Fruit fly (Drosophila melanogaster) whole organism, wandering third instar larva: ENCODE measurements around the gene CG11563.

Experiments used
- Abd-B ChIP-seq: fragments of >200 bp; optimal IDR thresholded peaks from 2 replicates; lab custom pipeline; 2017; ENCODE audit warnings: missing biosample characterization, missing genetic modification characterization
- CG32264 ChIP-seq: fragments of 200-800 bp; sonication (Bioruptor generic); optimal IDR thresholded peaks from 2 replicates; lab custom pipeline; 2016; ENCODE audit warnings: missing biosample characterization, missing genetic modification characterization
- CG9705 ChIP-seq: fragments of 200-800 bp; sonication (Bioruptor generic); optimal IDR thresholded peaks from 2 replicates; lab custom pipeline; 2018; ENCODE audit warnings: missing biosample characterization, mild to moderate bottlenecking, missing genetic modification characterization
- CrebA ChIP-seq: fragments of 200-800 bp; sonication (Bioruptor generic); optimal IDR thresholded peaks from 2 replicates; lab custom pipeline; 2016; ENCODE audit warnings: missing biosample characterization, mild to moderate bottlenecking, missing genetic modification characterization, borderline replicate concordance
- Dfd ChIP-seq: fragments of >200 bp; optimal IDR thresholded peaks from 2 replicates; lab custom pipeline; 2017; ENCODE audit warnings: missing biosample characterization, missing genetic modification characterization
- Dif ChIP-seq: fragments of 200-275, 200-300 bp; sonication (Bioruptor generic); optimal IDR thresholded peaks from 2 replicates; lab custom pipeline; 2018; ENCODE audit warnings: missing biosample characterization, missing genetic modification characterization; ENCODE audit not compliant: partially characterized antibody
- GATAd ChIP-seq: sonication (Bioruptor generic); optimal IDR thresholded peaks from 2 replicates; lab custom pipeline; 2016; ENCODE audit warnings: missing biosample characterization, missing genetic modification characterization
- HLH106 ChIP-seq: fragments of 200-800 bp; optimal IDR thresholded peaks from 3 replicates; lab custom pipeline; 2019; ENCODE audit warnings: missing biosample characterization, mild to moderate bottlenecking, missing genetic modification characterization, moderate library complexity
- Hnf4 ChIP-seq: fragments of 200-800 bp; sonication (Bioruptor generic); optimal IDR thresholded peaks from 2 replicates; lab custom pipeline; 2016; ENCODE audit warnings: missing biosample characterization, mild to moderate bottlenecking, missing genetic modification characterization
- Hr78 ChIP-seq: fragments of >200 bp; optimal IDR thresholded peaks from 2 replicates; lab custom pipeline; 2017; ENCODE audit warnings: missing biosample characterization, missing genetic modification characterization
- Hr83 ChIP-seq: fragments of 200-300 bp; sonication (Bioruptor generic); optimal IDR thresholded peaks from 2 replicates; lab custom pipeline; 2016; ENCODE audit warnings: missing biosample characterization, mild to moderate bottlenecking, missing genetic modification characterization, moderate library complexity; ENCODE audit not compliant: poor library complexity, severe bottlenecking
- Jra ChIP-seq: sonication (Bioruptor generic); optimal IDR thresholded peaks from 2 replicates; lab custom pipeline; 2016; ENCODE audit warnings: missing biosample characterization, missing genetic modification characterization
- Mio ChIP-seq: sonication (Bioruptor generic); optimal IDR thresholded peaks from 2 replicates; lab custom pipeline; 2016; ENCODE audit warnings: missing biosample characterization, missing genetic modification characterization
- Myc ChIP-seq: fragments of >200 bp; optimal IDR thresholded peaks from 2 replicates; lab custom pipeline; 2017
- N ChIP-seq: fragments of >200 bp; optimal IDR thresholded peaks from 2 replicates; lab custom pipeline; 2018; ENCODE audit warnings: missing biosample characterization, missing external identifiers, missing genetic modification characterization
- OdsH ChIP-seq: fragments of 200-800 bp; sonication (Bioruptor generic); optimal IDR thresholded peaks from 2 replicates; lab custom pipeline; 2016; ENCODE audit warnings: missing biosample characterization, mild to moderate bottlenecking, missing genetic modification characterization
- Rel ChIP-seq, 2 experiments: fragments of 200-800 bp; sonication (Bioruptor generic) in 1 of 2; optimal IDR thresholded peaks; 2 replicates in 1 of 2; 3 replicates in 1 of 2; lab custom pipeline; 2016 to 2019; ENCODE audit warnings: mild to moderate bottlenecking in 2 of 2, missing biosample characterization in 2 of 2, missing genetic modification characterization in 2 of 2, moderate library complexity in 1 of 2
- Vsx2 ChIP-seq: fragments of 200-300, 225-300 bp; sonication (Bioruptor generic); optimal IDR thresholded peaks from 2 replicates; lab custom pipeline; 2018; ENCODE audit warnings: missing biosample characterization, missing genetic modification characterization; ENCODE audit not compliant: partially characterized antibody
- br ChIP-seq: fragments of 200-800 bp; sonication (Bioruptor generic); optimal IDR thresholded peaks from 2 replicates; lab custom pipeline; 2016; ENCODE audit warnings: missing biosample characterization, missing genetic modification characterization
- brk ChIP-seq: fragments of 200-800 bp; sonication (Bioruptor generic); optimal IDR thresholded peaks from 2 replicates; lab custom pipeline; 2016; ENCODE audit warnings: missing biosample characterization, mild to moderate bottlenecking, missing genetic modification characterization
- dl ChIP-seq, 2 experiments: fragments of 175-275, 200-275 bp in 1 of 2; fragments of 200-275 bp in 1 of 2; sonication (Bioruptor generic); optimal IDR thresholded peaks; lab custom pipeline; 2018; ENCODE audit warnings: mild to moderate bottlenecking in 2 of 2, missing biosample characterization in 2 of 2, missing genetic modification characterization in 2 of 2, moderate library complexity in 2 of 2; ENCODE audit not compliant: partially characterized antibody in 2 of 2, insufficient read depth in 1 of 2
- dmrt93B ChIP-seq: fragments of 200-800 bp; sonication (Bioruptor generic); optimal IDR thresholded peaks from 2 replicates; lab custom pipeline; 2018; ENCODE audit warnings: missing biosample characterization, mild to moderate bottlenecking, missing genetic modification characterization
- dsf ChIP-seq: sonication (Bioruptor generic); optimal IDR thresholded peaks from 2 replicates; lab custom pipeline; 2016; ENCODE audit warnings: missing biosample characterization, missing genetic modification characterization, borderline replicate concordance
- ey ChIP-seq: fragments of 200-800 bp; sonication (Bioruptor generic); optimal IDR thresholded peaks from 2 replicates; lab custom pipeline; 2016; ENCODE audit warnings: missing biosample characterization, missing genetic modification characterization
- foxo ChIP-seq, 2 experiments: fragments of 200-800 bp; sonication (Bioruptor generic); optimal IDR thresholded peaks; 2 replicates in 1 of 2; 3 replicates in 1 of 2; lab custom pipeline; 2016 to 2017; ENCODE audit warnings: missing biosample characterization in 2 of 2, missing genetic modification characterization in 2 of 2
- fru ChIP-seq: fragments of 200-800 bp; sonication (Bioruptor generic); optimal IDR thresholded peaks from 3 replicates; lab custom pipeline; 2016; ENCODE audit warnings: missing biosample characterization, mild to moderate bottlenecking, missing genetic modification characterization
- h ChIP-seq: fragments of 200-800 bp; sonication (Bioruptor generic); optimal IDR thresholded peaks from 3 replicates; lab custom pipeline; 2016; ENCODE audit warnings: missing biosample characterization, mild to moderate bottlenecking, missing genetic modification characterization
- jim ChIP-seq: fragments of 175-275, 200-325 bp; sonication (Bioruptor generic); optimal IDR thresholded peaks from 2 replicates; lab custom pipeline; 2016; ENCODE audit warnings: missing biosample characterization, mild to moderate bottlenecking, missing genetic modification characterization
- lola ChIP-seq: fragments of >200 bp; optimal IDR thresholded peaks from 2 replicates; lab custom pipeline; 2017; ENCODE audit warnings: missing biosample characterization, missing genetic modification characterization
- pan ChIP-seq: fragments of >200 bp; optimal IDR thresholded peaks from 2 replicates; lab custom pipeline; 2017
- psq ChIP-seq: fragments of 200-800 bp; sonication (Bioruptor generic); optimal IDR thresholded peaks from 3 replicates; lab custom pipeline; 2017; ENCODE audit warnings: missing biosample characterization, mild to moderate bottlenecking, missing genetic modification characterization, moderate library complexity
- rgr ChIP-seq: fragments of 200-800 bp; sonication (Bioruptor generic); optimal IDR thresholded peaks from 3 replicates; lab custom pipeline; 2016; ENCODE audit warnings: missing biosample characterization, mild to moderate bottlenecking, missing genetic modification characterization
- sage ChIP-seq: fragments of 200-800 bp; sonication (Bioruptor generic); optimal IDR thresholded peaks from 2 replicates; lab custom pipeline; 2016; ENCODE audit warnings: missing biosample characterization, mild to moderate bottlenecking, missing genetic modification characterization
- sv ChIP-seq: fragments of 200-800 bp; sonication (Bioruptor generic); optimal IDR thresholded peaks from 3 replicates; lab custom pipeline; 2016; ENCODE audit warnings: missing biosample characterization, missing genetic modification characterization
- tai ChIP-seq: sonication (Bioruptor generic); optimal IDR thresholded peaks from 2 replicates; lab custom pipeline; 2016; ENCODE audit warnings: missing biosample characterization, missing genetic modification characterization
- usp ChIP-seq: fragments of >200 bp; optimal IDR thresholded peaks from 2 replicates; lab custom pipeline; 2017; ENCODE audit warnings: missing biosample characterization, missing genetic modification characterization
- woc ChIP-seq: sonication (Bioruptor generic); optimal IDR thresholded peaks from 2 replicates; lab custom pipeline; 2016; ENCODE audit warnings: missing biosample characterization, mild to moderate bottlenecking, missing genetic modification characterization

The CG11563 gene

dm6 chr3R:31689727-31690126, 47.1 kb upstream of the CG11563 start:
- TF ChIP-seq tai (GFP tag; lab: Kevin White, UChicago) = no peak
- TF ChIP-seq psq (GFP tag; lab: Kevin White, UChicago) = no peak
- TF ChIP-seq dl (GFP tag; optimal IDR thresholded peaks at IDR 0.05; lab: Kevin White, UChicago; ENCODE audit: insufficient read depth in 1 of 2, partially characterized antibody in 2 of 2) = no peak

dm6 chr3R:31690439-31690838, 46.4 kb upstream of the CG11563 start:
- TF ChIP-seq br (GFP tag; lab: Kevin White, UChicago) (no peak), Myc (no peak), Abd-B (no peak), Vsx2 (GFP tag; lab: Kevin White, UChicago) (no peak), CG9705 (GFP tag; lab: Kevin White, UChicago) (no peak), jim (GFP tag; lab: Kevin White, UChicago) (no peak), N (GFP tag; lab: Kevin White, UChicago) (no peak), dl (GFP tag; optimal IDR thresholded peaks at IDR 0.05; lab: Kevin White, UChicago; ENCODE audit: insufficient read depth in 1 of 2, partially characterized antibody in 2 of 2) (no peak), Rel (GFP tag; optimal IDR thresholded peaks at IDR 0.05; lab: Kevin White, UChicago) (no peak), Rel (tag; optimal IDR thresholded peaks at IDR 0.05; lab: Kevin White, UChicago) (no peak), rgr (GFP tag; lab: Kevin White, UChicago) (no peak), woc (GFP tag; lab: Kevin White, UChicago) (no peak), CG32264 (no peak), HLH106 (tag; lab: Kevin White, UChicago) (no peak), Mio (no peak)
- TF ChIP-seq, all 38 proteins: peak for 0

- TF ChIP-seq foxo (GFP tag; optimal IDR thresholded peaks at IDR 0.05; lab: Kevin White, UChicago) (peak in 1 of 2 experiments; percentile 32), h (peak; percentile 0), rgr (GFP tag; lab: Kevin White, UChicago) (no peak)
Measured at dm6 chr3R:31696664-31697063, 40.2 kb upstream of the CG11563 start.

- TF ChIP-seq Myc (no peak), OdsH (no peak), CG9705 (GFP tag; lab: Kevin White, UChicago) (no peak)
Measured at dm6 chr3R:31697606-31698005, 39.2 kb upstream of the CG11563 start.

- peak; percentile 51 for TF ChIP-seq dsf (GFP tag; lab: Kevin White, UChicago)
- peak; percentile 82 to 96 for TF ChIP-seq foxo (GFP tag; optimal IDR thresholded peaks at IDR 0.05; lab: Kevin White, UChicago)
- peak; percentile 91 for TF ChIP-seq dmrt93B (GFP tag; lab: Kevin White, UChicago)
- TF ChIP-seq rgr (GFP tag; lab: Kevin White, UChicago) = peak; percentile 95
- TF ChIP-seq ey (GFP tag; lab: Kevin White, UChicago) = peak; percentile 96
- TF ChIP-seq Jra = peak; percentile 89
- no peak for TF ChIP-seq lola (GFP tag; lab: Kevin White, UChicago)
- no peak for TF ChIP-seq sv (GFP tag; lab: Kevin White, UChicago)
- no peak for TF ChIP-seq Hr78
- no peak for TF ChIP-seq dl (GFP tag; optimal IDR thresholded peaks at IDR 0.05; lab: Kevin White, UChicago; ENCODE audit: insufficient read depth in 1 of 2, partially characterized antibody in 2 of 2)
- no peak for TF ChIP-seq usp (GFP tag; lab: Kevin White, UChicago)
- peak; percentile 92 for TF ChIP-seq psq (GFP tag; lab: Kevin White, UChicago)
- TF ChIP-seq Mio = peak; percentile 62
- peak; percentile 95 for TF ChIP-seq Hnf4 (GFP tag; lab: Kevin White, UChicago)
- TF ChIP-seq CrebA = peak; percentile 87
- no peak for TF ChIP-seq jim (GFP tag; lab: Kevin White, UChicago)
- TF ChIP-seq Vsx2 (GFP tag; lab: Kevin White, UChicago) = no peak
- TF ChIP-seq Hr83 (GFP tag; lab: Kevin White, UChicago) = peak; percentile 34
- no peak for TF ChIP-seq Myc
- no peak for TF ChIP-seq N (GFP tag; lab: Kevin White, UChicago)
- TF ChIP-seq CG9705 (GFP tag; lab: Kevin White, UChicago) = peak; percentile 93
- peak; percentile 76 for TF ChIP-seq brk (GFP tag; lab: Kevin White, UChicago)
- TF ChIP-seq GATAd (GFP tag; lab: Kevin White, UChicago) = peak; percentile 66
- TF ChIP-seq pan (lab: Kevin White, UChicago) = no peak
- peak; percentile 91 for TF ChIP-seq sage (GFP tag; lab: Kevin White, UChicago)
- peak; percentile 96 for TF ChIP-seq HLH106 (tag; lab: Kevin White, UChicago)
- TF ChIP-seq fru = peak; percentile 98
- TF ChIP-seq tai (GFP tag; lab: Kevin White, UChicago) = no peak
- TF ChIP-seq OdsH = peak; percentile 96
- TF ChIP-seq CG32264 = peak; percentile 90
- TF ChIP-seq Rel (GFP tag; optimal IDR thresholded peaks at IDR 0.05; lab: Kevin White, UChicago) = peak; percentile 75
- TF ChIP-seq Rel (tag; optimal IDR thresholded peaks at IDR 0.05; lab: Kevin White, UChicago) = peak; percentile 79
- TF ChIP-seq Dif (GFP tag; lab: Kevin White, UChicago) = peak; percentile 45
- no peak for TF ChIP-seq Abd-B
- peak; percentile 95 for TF ChIP-seq br (GFP tag; lab: Kevin White, UChicago)
- TF ChIP-seq h = peak; percentile 97
- TF ChIP-seq woc (GFP tag; lab: Kevin White, UChicago) = peak; percentile 99
- no peak for TF ChIP-seq Dfd (GFP tag; lab: Kevin White, UChicago)
Measured at dm6 chr3R:31698143-31698776, 38.6 kb upstream of the CG11563 start.
